Fruit fly (Drosophila melanogaster): ENCODE results near the gene Bin1.

Bin1 gene

dm6 chr3R:16236713-16237641 is 47.6 kb upstream of the Bin1 start (continued):
- no peak for TF ChIP-seq hkb (optimal IDR thresholded peaks at IDR 0.05)
- TF ChIP-seq hkb (GFP tag; IDR thresholded peaks at IDR 0.05), result no peak
- no peak for TF ChIP-seq CG6689 (GFP tag; IDR thresholded peaks at IDR 0.05)
- peak; percentile 99 for TF ChIP-seq Sox102F (GFP tag; optimal IDR thresholded peaks at IDR 0.05)
- TF ChIP-seq CG2199 (GFP tag; IDR thresholded peaks at IDR 0.05), result no peak
- TF ChIP-seq gro (GFP tag; optimal IDR thresholded peaks at IDR 0.05), result no peak
- TF ChIP-seq ab (GFP tag; optimal IDR thresholded peaks at IDR 0.05), result peak; percentile 54
- TF ChIP-seq CG1529 (GFP tag; optimal IDR thresholded peaks at IDR 0.05), result peak; percentile 96
- peak; percentile 86 for TF ChIP-seq pros (GFP tag; optimal IDR thresholded peaks at IDR 0.05)
- TF ChIP-seq gsb (GFP tag; IDR thresholded peaks at IDR 0.05), result no peak
- peak; percentile 92 to 99 for TF ChIP-seq bsh (GFP tag; optimal IDR thresholded peaks at IDR 0.05)
- TF ChIP-seq Neu2 (GFP tag; optimal IDR thresholded peaks at IDR 0.05; ENCODE audit: borderline replicate concordance), result no peak
- peak; percentile 98 for TF ChIP-seq Sox100B (GFP tag; optimal IDR thresholded peaks at IDR 0.05)
- TF ChIP-seq slou (GFP tag; optimal IDR thresholded peaks at IDR 0.05), result peak; percentile 94
- TF ChIP-seq gt (GFP tag; IDR thresholded peaks at IDR 0.05), result no peak
- TF ChIP-seq CG3065 (GFP tag; optimal IDR thresholded peaks at IDR 0.05), result peak; percentile 92
- peak; percentile 74 for TF ChIP-seq CG13624 (GFP tag; optimal IDR thresholded peaks at IDR 0.05)
- TF ChIP-seq CG11695 (GFP tag; IDR thresholded peaks at IDR 0.05), result no peak
- TF ChIP-seq unc-4 (GFP tag; IDR thresholded peaks at IDR 0.05; ENCODE audit: partially characterized antibody), result no peak
- peak; percentile 100 for TF ChIP-seq grau (tag; optimal IDR thresholded peaks at IDR 0.05)
- TF ChIP-seq Nf-YA (GFP tag; IDR thresholded peaks at IDR 0.05), result no peak
- no peak for TF ChIP-seq CG4360 (GFP tag; IDR thresholded peaks at IDR 0.05)
- TF ChIP-seq NfI (GFP tag; optimal IDR thresholded peaks at IDR 0.05), result peak; percentile 97
- TF ChIP-seq kay (GFP tag; optimal IDR thresholded peaks at IDR 0.05), result peak; percentile 98
- no peak for TF ChIP-seq ham (GFP tag; IDR thresholded peaks at IDR 0.05)
- no peak for TF ChIP-seq knrl (GFP tag; IDR thresholded peaks at IDR 0.05; ENCODE audit: partially characterized antibody)
- TF ChIP-seq CG15269 (tag; optimal IDR thresholded peaks at IDR 0.05), result peak; percentile 99
- TF ChIP-seq CG9817 (tag; optimal IDR thresholded peaks at IDR 0.05), result peak; percentile 98
- TF ChIP-seq CG4617 (GFP tag; optimal IDR thresholded peaks at IDR 0.05; ENCODE audit: borderline replicate concordance), result peak; percentile 93
- peak; percentile 98 for TF ChIP-seq Ssrp (tag; optimal IDR thresholded peaks at IDR 0.05)
- TF ChIP-seq tx (GFP tag; optimal IDR thresholded peaks at IDR 0.05), result peak; percentile 75
- no peak for TF ChIP-seq ftz-f1 (GFP tag; optimal IDR thresholded peaks at IDR 0.05)
- TF ChIP-seq CG43689 (GFP tag; IDR thresholded peaks at IDR 0.05), result no peak
- TF ChIP-seq kah (GFP tag; optimal IDR thresholded peaks at IDR 0.05), result peak; percentile 91
- peak; percentile 81 for TF ChIP-seq ash1 (GFP tag; optimal IDR thresholded peaks at IDR 0.05)
- TF ChIP-seq CG9437 (GFP tag; optimal IDR thresholded peaks at IDR 0.05), result peak; percentile 94
- TF ChIP-seq CG6254 (GFP tag; optimal IDR thresholded peaks at IDR 0.05), result peak; percentile 93
- peak; percentile 93 for TF ChIP-seq CG7357 (GFP tag; IDR thresholded peaks at IDR 0.05)
- TF ChIP-seq CG9876 (GFP tag; optimal IDR thresholded peaks at IDR 0.05), result peak; percentile 61
- peak; percentile 82 for TF ChIP-seq CHES-1-like (GFP tag; optimal IDR thresholded peaks at IDR 0.05)
- peak; percentile 83 for TF ChIP-seq vfl (GFP tag; optimal IDR thresholded peaks at IDR 0.05)
- peak; percentile 87 for TF ChIP-seq CG6654 (GFP tag; optimal IDR thresholded peaks at IDR 0.05)
- TF ChIP-seq CG9932 (GFP tag; IDR thresholded peaks at IDR 0.05), result no peak
- TF ChIP-seq Fer2 (tag; optimal IDR thresholded peaks at IDR 0.05), result peak; percentile 97
- TF ChIP-seq corto (GFP tag; optimal IDR thresholded peaks at IDR 0.05), result peak; percentile 96
- peak; percentile 92 for TF ChIP-seq schlank (tag; optimal IDR thresholded peaks at IDR 0.05)
- TF ChIP-seq CG7745 (tag; optimal IDR thresholded peaks at IDR 0.05), result peak; percentile 69
- TF ChIP-seq odd (GFP tag; optimal IDR thresholded peaks at IDR 0.05), result peak; percentile 96
- no peak for TF ChIP-seq h (optimal IDR thresholded peaks at IDR 0.05)
